Worm (Caenorhabditis elegans) whole organism, young adult: ENCODE results near the gene nhr-261.

Experiments used
- B0261.1 ChIP-seq: sonication (generic microtip); optimal IDR thresholded peaks from 2 replicates; lab custom pipeline; 2016; ENCODE audit warnings: mild to moderate bottlenecking, missing genetic modification characterization, moderate library complexity, missing compliant biosample characterization
- D2030.7 ChIP-seq: fragments of 200-800 bp; sonication (Bioruptor generic); IDR thresholded peaks from 2 replicates; pipeline ENCODE4 v1.3.6; 2022; ENCODE audit warnings: missing genetic modification reagents, missing genetic modification characterization, missing compliant biosample characterization
- F57A8.1 ChIP-seq: fragments of 200-800 bp; sonication (Bioruptor generic); optimal IDR thresholded peaks from 2 replicates; lab custom pipeline; 2018; ENCODE audit warnings: mild to moderate bottlenecking, missing genetic modification characterization, moderate library complexity, missing compliant biosample characterization
- T07F8.4 ChIP-seq: sonication (generic microtip); optimal IDR thresholded peaks from 2 replicates; lab custom pipeline; 2016; ENCODE audit warnings: mild to moderate bottlenecking, missing genetic modification characterization, moderate library complexity, missing compliant biosample characterization
- Y79H2A.3 ChIP-seq: fragments of 200-800 bp; sonication (Bioruptor generic); conservative IDR thresholded peaks from 2 replicates; pipeline ENCODE4 v1.3.6; 2022; ENCODE audit warnings: missing genetic modification reagents, missing genetic modification characterization, missing compliant biosample characterization
- ZK185.1 ChIP-seq: sonication (generic microtip); optimal IDR thresholded peaks from 2 replicates; lab custom pipeline; 2016; ENCODE audit warnings: mild to moderate bottlenecking, missing genetic modification characterization, missing compliant biosample characterization; ENCODE audit not compliant: poor library complexity, severe bottlenecking
- akir-1 ChIP-seq: fragments of 200-800 bp; sonication (Bioruptor generic); optimal IDR thresholded peaks from 2 replicates; lab custom pipeline; 2018; ENCODE audit warnings: mild to moderate bottlenecking, missing genetic modification characterization, moderate library complexity, missing compliant biosample characterization
- aptf-3 ChIP-seq: fragments of 200-800 bp; sonication (Bioruptor generic); IDR thresholded peaks from 2 replicates; pipeline ENCODE4 v1.3.6; 2022; ENCODE audit warnings: missing genetic modification characterization, missing compliant biosample characterization
- cebp-1 ChIP-seq, 2 experiments: fragments of 200-800 bp in 1 of 2; sonication (Bioruptor generic) in 1 of 2; sonication (generic microtip) in 1 of 2; IDR thresholded peaks in 1 of 2; optimal IDR thresholded peaks in 1 of 2; 2 replicates each; pipeline versions ENCODE4 v1.3.6 to Lab custom; 2017 to 2022; ENCODE audit warnings: missing compliant biosample characterization in 2 of 2, missing genetic modification characterization in 2 of 2, mild to moderate bottlenecking in 1 of 2, missing genetic modification reagents in 1 of 2, moderate library complexity in 1 of 2
- ceh-100 ChIP-seq: fragments of 200-800 bp; sonication (Bioruptor generic); IDR thresholded peaks from 2 replicates; pipeline ENCODE4 v1.3.6; 2022; ENCODE audit warnings: missing genetic modification reagents, missing genetic modification characterization, missing compliant biosample characterization
- ceh-27 ChIP-seq: fragments of 200-800 bp; sonication (Bioruptor generic); optimal IDR thresholded peaks from 2 replicates; lab custom pipeline; 2018; ENCODE audit warnings: mild to moderate bottlenecking, missing genetic modification characterization, moderate library complexity, missing compliant biosample characterization
- chd-7 ChIP-seq: sonication (generic microtip); optimal IDR thresholded peaks from 2 replicates; lab custom pipeline; 2016; ENCODE audit warnings: mild to moderate bottlenecking, missing genetic modification characterization, moderate library complexity, missing compliant biosample characterization
- die-1 ChIP-seq: sonication (generic microtip); optimal IDR thresholded peaks from 2 replicates; lab custom pipeline; 2016; ENCODE audit warnings: missing genotype, mild to moderate bottlenecking, missing genetic modification characterization, missing compliant biosample characterization
- dpff-1 ChIP-seq: sonication (generic microtip); optimal IDR thresholded peaks from 2 replicates; lab custom pipeline; 2017; ENCODE audit warnings: mild to moderate bottlenecking, missing genetic modification characterization, missing compliant biosample characterization
- egl-18 ChIP-seq: fragments of 200-800 bp; sonication (Bioruptor generic); IDR thresholded peaks from 2 replicates; pipeline ENCODE4 v1.3.6; 2022; ENCODE audit warnings: missing genetic modification reagents, missing genetic modification characterization, missing compliant biosample characterization
- egrh-3 ChIP-seq: fragments of 200-800 bp; sonication (Bioruptor generic); IDR thresholded peaks from 2 replicates; pipeline ENCODE4 v1.3.6; 2022; ENCODE audit warnings: missing genetic modification reagents, missing genetic modification characterization, missing compliant biosample characterization
- ekl-4 ChIP-seq: fragments of 200-800 bp; sonication (Bioruptor generic); IDR thresholded peaks from 2 replicates; pipeline ENCODE4 v1.3.6; 2022; ENCODE audit warnings: missing genetic modification reagents, missing genetic modification characterization, missing compliant biosample characterization
- gei-17 ChIP-seq: fragments of 200-800 bp; sonication (Bioruptor generic); optimal IDR thresholded peaks from 2 replicates; lab custom pipeline; 2018; ENCODE audit warnings: mild to moderate bottlenecking, missing genetic modification characterization, missing compliant biosample characterization
- let-607 ChIP-seq, 2 experiments: fragments of 200-800 bp in 1 of 2; sonication (Bioruptor generic) in 1 of 2; sonication (generic microtip) in 1 of 2; optimal IDR thresholded peaks; 2 replicates each; lab custom pipeline; 2016 to 2018; ENCODE audit warnings: mild to moderate bottlenecking in 2 of 2, missing compliant biosample characterization in 2 of 2, missing genetic modification characterization in 2 of 2, moderate library complexity in 2 of 2, missing genotype in 1 of 2
- lin-35 ChIP-seq, 3 experiments: fragments of 150-350 bp in 2 of 3; sonication (generic microtip) in 1 of 3; optimal IDR thresholded peaks; 2 replicates each; lab custom pipeline; 2014 to 2018; ENCODE audit warnings: missing biosample characterization in 3 of 3, missing genetic modification characterization in 3 of 3, missing genetic modification reagents in 3 of 3
- lin-40 ChIP-seq: sonication (generic microtip); optimal IDR thresholded peaks from 2 replicates; lab custom pipeline; 2016; ENCODE audit warnings: missing genetic modification characterization, mild to moderate bottlenecking, missing compliant biosample characterization, missing genotype, missing genetic modification reagents
- madf-6 ChIP-seq: fragments of 200-800 bp; sonication (Bioruptor generic); IDR thresholded peaks from 2 replicates; pipeline ENCODE4 v1.3.6; 2022; ENCODE audit warnings: missing genetic modification reagents, missing genetic modification characterization, missing compliant biosample characterization
- nhr-120 ChIP-seq: fragments of 200-800 bp; sonication (Bioruptor generic); IDR thresholded peaks from 2 replicates; pipeline ENCODE4 v1.3.6; 2022; ENCODE audit warnings: missing genetic modification characterization, missing compliant biosample characterization
- repo-1 ChIP-seq: sonication (generic microtip); optimal IDR thresholded peaks from 2 replicates; lab custom pipeline; 2017; ENCODE audit warnings: mild to moderate bottlenecking, missing genetic modification characterization, missing compliant biosample characterization
- rpc-1 ChIP-seq, 2 experiments: fragments of 150-350 bp in 1 of 2; sonication (generic microtip) in 1 of 2; optimal IDR thresholded peaks; 2 replicates each; lab custom pipeline; 2014 to 2018; ENCODE audit warnings: missing biosample characterization in 1 of 2, missing genetic modification characterization in 1 of 2, missing genetic modification reagents in 1 of 2, missing genotype in 1 of 2
- sea-2 ChIP-seq: fragments of 200-800 bp; sonication (Bioruptor generic); IDR thresholded peaks from 2 replicates; pipeline ENCODE4 v1.3.6; 2022; ENCODE audit warnings: missing genetic modification characterization, missing compliant biosample characterization
- snpc-1.1 ChIP-seq: sonication (generic microtip); optimal IDR thresholded peaks from 2 replicates; lab custom pipeline; 2017; ENCODE audit warnings: missing genetic modification characterization, mild to moderate bottlenecking, missing compliant biosample characterization, antibody characterized with exemption, moderate library complexity, missing genotype, missing genetic modification reagents; ENCODE audit not compliant: insufficient read depth
- snpc-3.4 ChIP-seq: sonication (generic microtip); optimal IDR thresholded peaks from 2 replicates; lab custom pipeline; 2017; ENCODE audit warnings: missing genetic modification characterization, mild to moderate bottlenecking, missing compliant biosample characterization, antibody characterized with exemption, moderate library complexity, missing genotype, missing genetic modification reagents
- tlf-1 ChIP-seq: fragments of 200-800 bp; sonication (Bioruptor generic); optimal IDR thresholded peaks from 2 replicates; lab custom pipeline; 2018; ENCODE audit warnings: mild to moderate bottlenecking, missing genetic modification characterization, missing compliant biosample characterization
- ztf-22 ChIP-seq: fragments of 200-800 bp; sonication (Bioruptor generic); optimal IDR thresholded peaks from 2 replicates; lab custom pipeline; 2018; ENCODE audit warnings: mild to moderate bottlenecking, missing genetic modification characterization, moderate library complexity, missing compliant biosample characterization
- ztf-28 ChIP-seq: fragments of 200-800 bp; sonication (Bioruptor generic); IDR thresholded peaks from 2 replicates; pipeline ENCODE4 v1.3.6; 2022; ENCODE audit warnings: missing genetic modification reagents, missing genetic modification characterization, missing compliant biosample characterization
- ztf-3 ChIP-seq: fragments of 200-800 bp; sonication (Bioruptor generic); optimal IDR thresholded peaks from 2 replicates; lab custom pipeline; 2018; ENCODE audit warnings: mild to moderate bottlenecking, missing genetic modification characterization, missing compliant biosample characterization

Gene nhr-261

DNA sequence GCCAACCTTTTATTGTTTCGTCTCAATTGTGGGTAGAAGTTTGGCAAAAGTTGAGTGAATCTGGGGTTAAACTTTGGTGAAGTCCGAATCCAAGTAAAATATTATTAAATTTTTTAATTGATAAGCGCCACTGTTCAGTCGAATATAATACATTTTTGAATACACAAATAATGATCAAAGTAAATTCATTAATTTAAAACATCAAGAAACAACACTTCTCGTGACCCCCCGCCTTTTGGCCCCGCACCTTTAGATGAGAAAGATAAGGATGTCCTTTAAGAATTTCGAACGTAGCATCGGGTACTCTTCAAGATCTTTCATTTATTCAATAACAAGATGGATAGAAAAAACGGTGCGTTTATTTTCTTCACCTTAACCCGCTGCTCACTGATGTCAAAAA lies 11.9 kb downstream of the nhr-261 start, which contains the start of gene nhr-257:
Gene nhr-257 (plus strand): TSS at position 301 of the 400 bp plus-strand sequence.
- TF ChIP-seq lin-40 (tag; lab: Kevin White, UChicago) (no peak), ZK185.1 (tag; lab: Kevin White, UChicago) (no peak), sea-2 (GFP tag; lab: Robert Waterston, UW) (no peak), gei-17 (GFP tag; lab: Kevin White, UChicago) (no peak), aptf-3 (GFP tag; lab: Robert Waterston, UW) (no peak), chd-7 (tag; lab: Kevin White, UChicago) (no peak), rpc-1 (optimal IDR thresholded peaks at IDR 0.05; lab: Kevin White, UChicago) (no peak), rpc-1 (tag; optimal IDR thresholded peaks at IDR 0.05; lab: Kevin White, UChicago) (no peak), ztf-28 (GFP tag; lab: Robert Waterston, UW) (no peak), T07F8.4 (tag; lab: Kevin White, UChicago) (no peak), nhr-120 (GFP tag; lab: Robert Waterston, UW) (no peak), egl-18 (GFP tag; lab: Robert Waterston, UW) (no peak), let-607 (tag; optimal IDR thresholded peaks at IDR 0.05; lab: Kevin White, UChicago) (no peak), ztf-3 (no peak), ceh-100 (GFP tag; lab: Robert Waterston, UW) (no peak), ceh-27 (GFP tag; lab: Kevin White, UChicago) (no peak), egrh-3 (GFP tag; lab: Robert Waterston, UW) (no peak), snpc-1.1 (tag; lab: Kevin White, UChicago) (no peak), ekl-4 (GFP tag; lab: Robert Waterston, UW) (no peak), tlf-1 (GFP tag; lab: Kevin White, UChicago) (no peak), B0261.1 (tag; lab: Kevin White, UChicago) (no peak)

- TF ChIP-seq dpff-1 (tag; lab: Kevin White, UChicago) = no peak
- no peak for TF ChIP-seq egrh-3 (GFP tag; lab: Robert Waterston, UW)
- TF ChIP-seq D2030.7 (GFP tag; lab: Robert Waterston, UW) = no peak
- TF ChIP-seq Y79H2A.3 (GFP tag; lab: Robert Waterston, UW) = no peak
- no peak for TF ChIP-seq madf-6 (GFP tag; lab: Robert Waterston, UW)
- no peak for TF ChIP-seq cebp-1 (GFP tag; IDR thresholded peaks at IDR 0.05; lab: Robert Waterston, UW)
- no peak for TF ChIP-seq cebp-1 (tag; optimal IDR thresholded peaks at IDR 0.05; lab: Kevin White, UChicago)
- no peak for TF ChIP-seq rpc-1 (optimal IDR thresholded peaks at IDR 0.05; lab: Kevin White, UChicago)
- no peak for TF ChIP-seq rpc-1 (tag; optimal IDR thresholded peaks at IDR 0.05; lab: Kevin White, UChicago)
- no peak for TF ChIP-seq ztf-22 (GFP tag; lab: Kevin White, UChicago)
- no peak for TF ChIP-seq B0261.1 (tag; lab: Kevin White, UChicago)
- no peak for TF ChIP-seq F57A8.1 (GFP tag; lab: Kevin White, UChicago)
- TF ChIP-seq akir-1 (GFP tag; lab: Kevin White, UChicago) = no peak
- no peak for TF ChIP-seq die-1 (tag; lab: Kevin White, UChicago)
- TF ChIP-seq ZK185.1 (tag; lab: Kevin White, UChicago) = no peak
Measured at ce11 chrII:3850655-3851054, 13.9 kb downstream of the nhr-261 start, which contains the start of gene nhr-72. TSS of gene nhr-72 (minus strand) at chrII:3850755.

- no peak for TF ChIP-seq repo-1 (tag; lab: Kevin White, UChicago)
- no peak for TF ChIP-seq snpc-3.4 (tag; lab: Kevin White, UChicago)
- no peak for TF ChIP-seq lin-35 (GFP tag; optimal IDR thresholded peaks at IDR 0.05; lab: Kevin White, UChicago)
- no peak for TF ChIP-seq rpc-1 (optimal IDR thresholded peaks at IDR 0.05; lab: Kevin White, UChicago)
- TF ChIP-seq rpc-1 (tag; optimal IDR thresholded peaks at IDR 0.05; lab: Kevin White, UChicago) = no peak
Measured at ce11 chrII:3846028-3846427, 18.5 kb downstream of the nhr-261 start, which contains the start of gene C17A2.2. TSS of gene C17A2.2 (plus strand) at chrII:3846328.
